Fruit fly (Drosophila melanogaster) whole organism, wandering third instar larva: ENCODE data around the gene CycA.

Source experiments
- Abd-B ChIP-seq: fragments of >200 bp; optimal IDR thresholded peaks from 2 replicates; lab custom pipeline; 2017; ENCODE audit warnings: missing biosample characterization, missing genetic modification characterization
- CG32264 ChIP-seq: fragments of 200-800 bp; sonication (Bioruptor generic); optimal IDR thresholded peaks from 2 replicates; lab custom pipeline; 2016; ENCODE audit warnings: missing biosample characterization, missing genetic modification characterization
- CrebA ChIP-seq: fragments of 200-800 bp; sonication (Bioruptor generic); optimal IDR thresholded peaks from 2 replicates; lab custom pipeline; 2016; ENCODE audit warnings: missing biosample characterization, mild to moderate bottlenecking, missing genetic modification characterization, borderline replicate concordance
- Dfd ChIP-seq: fragments of >200 bp; optimal IDR thresholded peaks from 2 replicates; lab custom pipeline; 2017; ENCODE audit warnings: missing biosample characterization, missing genetic modification characterization
- Dif ChIP-seq: fragments of 200-275, 200-300 bp; sonication (Bioruptor generic); optimal IDR thresholded peaks from 2 replicates; lab custom pipeline; 2018; ENCODE audit warnings: missing biosample characterization, missing genetic modification characterization; ENCODE audit not compliant: partially characterized antibody
- GATAd ChIP-seq: sonication (Bioruptor generic); optimal IDR thresholded peaks from 2 replicates; lab custom pipeline; 2016; ENCODE audit warnings: missing biosample characterization, missing genetic modification characterization
- HLH106 ChIP-seq: fragments of 200-800 bp; optimal IDR thresholded peaks from 3 replicates; lab custom pipeline; 2019; ENCODE audit warnings: missing biosample characterization, mild to moderate bottlenecking, missing genetic modification characterization, moderate library complexity
- Hnf4 ChIP-seq: fragments of 200-800 bp; sonication (Bioruptor generic); optimal IDR thresholded peaks from 2 replicates; lab custom pipeline; 2016; ENCODE audit warnings: missing biosample characterization, mild to moderate bottlenecking, missing genetic modification characterization
- Hr78 ChIP-seq: fragments of >200 bp; optimal IDR thresholded peaks from 2 replicates; lab custom pipeline; 2017; ENCODE audit warnings: missing biosample characterization, missing genetic modification characterization
- Mio ChIP-seq: sonication (Bioruptor generic); optimal IDR thresholded peaks from 2 replicates; lab custom pipeline; 2016; ENCODE audit warnings: missing biosample characterization, missing genetic modification characterization
- Myc ChIP-seq: fragments of >200 bp; optimal IDR thresholded peaks from 2 replicates; lab custom pipeline; 2017
- OdsH ChIP-seq: fragments of 200-800 bp; sonication (Bioruptor generic); optimal IDR thresholded peaks from 2 replicates; lab custom pipeline; 2016; ENCODE audit warnings: missing biosample characterization, mild to moderate bottlenecking, missing genetic modification characterization
- Sp1 ChIP-seq: fragments of 200-800 bp; sonication (Bioruptor generic); optimal IDR thresholded peaks from 3 replicates; lab custom pipeline; 2019; ENCODE audit warnings: missing biosample characterization, mild to moderate bottlenecking, missing genetic modification characterization, moderate library complexity
- Vsx2 ChIP-seq: fragments of 200-300, 225-300 bp; sonication (Bioruptor generic); optimal IDR thresholded peaks from 2 replicates; lab custom pipeline; 2018; ENCODE audit warnings: missing biosample characterization, missing genetic modification characterization; ENCODE audit not compliant: partially characterized antibody
- brk ChIP-seq: fragments of 200-800 bp; sonication (Bioruptor generic); optimal IDR thresholded peaks from 2 replicates; lab custom pipeline; 2016; ENCODE audit warnings: missing biosample characterization, mild to moderate bottlenecking, missing genetic modification characterization
- dmrt93B ChIP-seq: fragments of 200-800 bp; sonication (Bioruptor generic); optimal IDR thresholded peaks from 2 replicates; lab custom pipeline; 2018; ENCODE audit warnings: missing biosample characterization, mild to moderate bottlenecking, missing genetic modification characterization
- dsf ChIP-seq: sonication (Bioruptor generic); optimal IDR thresholded peaks from 2 replicates; lab custom pipeline; 2016; ENCODE audit warnings: missing biosample characterization, missing genetic modification characterization, borderline replicate concordance
- ey ChIP-seq: fragments of 200-800 bp; sonication (Bioruptor generic); optimal IDR thresholded peaks from 2 replicates; lab custom pipeline; 2016; ENCODE audit warnings: missing biosample characterization, missing genetic modification characterization
- foxo ChIP-seq, 2 experiments: fragments of 200-800 bp; sonication (Bioruptor generic); optimal IDR thresholded peaks; 2 replicates in 1 of 2; 3 replicates in 1 of 2; lab custom pipeline; 2016 to 2017; ENCODE audit warnings: missing biosample characterization in 2 of 2, missing genetic modification characterization in 2 of 2
- fru ChIP-seq: fragments of 200-800 bp; sonication (Bioruptor generic); optimal IDR thresholded peaks from 3 replicates; lab custom pipeline; 2016; ENCODE audit warnings: missing biosample characterization, mild to moderate bottlenecking, missing genetic modification characterization
- h ChIP-seq: fragments of 200-800 bp; sonication (Bioruptor generic); optimal IDR thresholded peaks from 3 replicates; lab custom pipeline; 2016; ENCODE audit warnings: missing biosample characterization, mild to moderate bottlenecking, missing genetic modification characterization
- lola ChIP-seq: fragments of >200 bp; optimal IDR thresholded peaks from 2 replicates; lab custom pipeline; 2017; ENCODE audit warnings: missing biosample characterization, missing genetic modification characterization
- rgr ChIP-seq: fragments of 200-800 bp; sonication (Bioruptor generic); optimal IDR thresholded peaks from 3 replicates; lab custom pipeline; 2016; ENCODE audit warnings: missing biosample characterization, mild to moderate bottlenecking, missing genetic modification characterization
- sage ChIP-seq: fragments of 200-800 bp; sonication (Bioruptor generic); optimal IDR thresholded peaks from 2 replicates; lab custom pipeline; 2016; ENCODE audit warnings: missing biosample characterization, mild to moderate bottlenecking, missing genetic modification characterization
- sv ChIP-seq: fragments of 200-800 bp; sonication (Bioruptor generic); optimal IDR thresholded peaks from 3 replicates; lab custom pipeline; 2016; ENCODE audit warnings: missing biosample characterization, missing genetic modification characterization
- tai ChIP-seq: sonication (Bioruptor generic); optimal IDR thresholded peaks from 2 replicates; lab custom pipeline; 2016; ENCODE audit warnings: missing biosample characterization, missing genetic modification characterization
- usp ChIP-seq: fragments of >200 bp; optimal IDR thresholded peaks from 2 replicates; lab custom pipeline; 2017; ENCODE audit warnings: missing biosample characterization, missing genetic modification characterization
- woc ChIP-seq: sonication (Bioruptor generic); optimal IDR thresholded peaks from 2 replicates; lab custom pipeline; 2016; ENCODE audit warnings: missing biosample characterization, mild to moderate bottlenecking, missing genetic modification characterization

The CycA gene

DNA sequence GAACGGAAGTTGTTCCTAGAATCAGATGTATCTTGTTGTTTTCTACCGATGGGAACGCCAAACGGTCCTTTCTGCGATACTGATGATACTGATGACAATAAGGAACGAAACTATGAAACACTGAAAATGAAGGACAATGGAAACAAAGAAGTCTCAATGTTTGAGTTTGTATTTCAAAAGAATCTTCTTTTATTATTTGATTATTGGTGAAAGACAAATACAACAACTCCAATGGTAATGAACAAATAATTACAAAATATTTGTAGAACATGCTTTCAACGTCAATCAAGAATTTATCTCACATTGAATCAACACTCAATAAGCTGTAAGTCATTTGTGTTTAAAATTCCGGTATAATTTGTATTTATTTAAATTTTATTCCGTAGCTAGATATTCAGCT, 45.4 kb upstream of the CycA start, which contains the start of gene Sprn:
Gene Sprn (plus strand): TSS at position 301 of the 400 bp plus-strand sequence.
- TF ChIP-seq dsf (GFP tag; lab: Kevin White, UChicago) (no peak), Abd-B (GFP tag; lab: Kevin White, UChicago) (no peak), tai (no peak), woc (no peak), dmrt93B (no peak), GATAd (GFP tag; lab: Kevin White, UChicago) (no peak)

DNA sequence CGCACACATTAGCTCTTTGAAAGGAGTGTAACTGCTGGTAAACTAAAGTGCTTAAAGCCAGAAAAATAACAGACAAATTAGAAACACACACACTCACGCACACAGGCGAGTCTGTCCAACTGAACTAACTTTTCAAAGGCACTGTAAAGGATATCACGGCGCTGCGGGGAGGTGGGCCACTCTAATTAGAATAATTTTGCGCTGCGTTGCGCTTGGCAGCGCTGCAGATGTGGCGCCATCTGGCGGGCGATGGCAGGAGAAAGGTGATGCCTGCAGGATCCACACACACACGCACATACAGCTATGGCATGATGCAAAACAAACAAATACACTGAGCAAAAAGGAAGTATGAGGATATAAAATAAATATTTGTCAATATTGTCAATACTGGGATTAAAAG, 42.7 kb upstream of the CycA start:
- TF ChIP-seq usp (GFP tag; lab: Kevin White, UChicago) (no peak), Hr78 (GFP tag; lab: Kevin White, UChicago) (no peak), brk (GFP tag; lab: Kevin White, UChicago) (no peak), Mio (GFP tag; lab: Kevin White, UChicago) (no peak), Hnf4 (GFP tag; lab: Kevin White, UChicago) (no peak), OdsH (GFP tag; lab: Kevin White, UChicago) (no peak), foxo (GFP tag; optimal IDR thresholded peaks at IDR 0.05; lab: Kevin White, UChicago) (no peak), Vsx2 (GFP tag; lab: Kevin White, UChicago) (no peak), HLH106 (tag; lab: Kevin White, UChicago) (no peak), Myc (lab: Kevin White, UChicago) (no peak), Dif (GFP tag; lab: Kevin White, UChicago) (no peak), h (GFP tag; lab: Kevin White, UChicago) (no peak), CG32264 (no peak)

DNA sequence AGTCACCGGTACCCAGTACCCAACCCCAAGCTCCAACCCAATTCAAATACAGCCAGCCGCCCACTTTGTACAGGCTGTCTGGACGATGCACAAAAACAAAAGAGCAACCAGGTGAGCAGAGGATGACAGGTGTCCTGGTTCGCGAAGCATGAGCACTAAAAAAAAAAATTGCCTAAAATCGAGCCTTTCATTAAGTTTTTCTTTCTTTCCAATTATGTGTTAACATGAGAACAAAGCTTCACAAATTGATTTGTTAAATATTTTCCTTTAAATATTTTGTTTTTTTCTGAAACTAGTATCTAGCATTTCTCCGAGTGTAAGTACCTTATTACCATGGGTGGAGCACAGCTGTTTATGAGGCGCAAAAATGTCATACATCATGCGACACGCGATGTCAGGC, 41.4 kb upstream of the CycA start:
- TF ChIP-seq fru (GFP tag; lab: Kevin White, UChicago) (peak; percentile 9), GATAd (GFP tag; lab: Kevin White, UChicago) (no peak), lola (GFP tag; lab: Kevin White, UChicago) (no peak), rgr (GFP tag; lab: Kevin White, UChicago) (peak; percentile 10), foxo (GFP tag; optimal IDR thresholded peaks at IDR 0.05; lab: Kevin White, UChicago) (peak in 1 of 2 experiments; percentile 16), h (GFP tag; lab: Kevin White, UChicago) (peak; percentile 36), ey (GFP tag; lab: Kevin White, UChicago) (peak; percentile 4), brk (GFP tag; lab: Kevin White, UChicago) (no peak), Sp1 (GFP tag; lab: Kevin White, UChicago) (peak; percentile 18)

DNA sequence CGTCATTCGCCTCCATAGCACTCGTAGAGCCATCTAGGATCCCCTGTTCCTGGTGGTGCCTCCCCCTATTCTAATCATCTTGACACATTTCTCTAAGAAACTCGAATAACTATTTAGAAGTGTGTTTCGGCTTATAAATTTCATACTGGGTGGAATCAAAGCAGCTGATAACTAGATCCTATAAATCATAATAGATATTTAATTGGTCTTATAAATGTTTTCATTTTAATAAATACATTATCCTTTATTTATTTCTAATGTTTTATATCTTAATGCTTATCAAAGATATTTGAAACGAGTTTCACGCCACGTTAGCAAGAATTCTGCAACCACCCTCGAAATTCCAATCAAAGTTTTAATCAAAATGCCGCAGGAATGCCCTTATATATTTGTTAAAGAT, 37.8 kb upstream of the CycA start, which contains the start of gene CG5906:
Gene CG5906 (minus strand): TSS at position 101 of the 400 bp plus-strand sequence.
- TF ChIP-seq brk (GFP tag; lab: Kevin White, UChicago) = no peak
- TF ChIP-seq Abd-B (GFP tag; lab: Kevin White, UChicago) = no peak
- TF ChIP-seq sage (GFP tag; lab: Kevin White, UChicago) = no peak
- no peak for TF ChIP-seq HLH106 (tag; lab: Kevin White, UChicago)
- no peak for TF ChIP-seq fru (GFP tag; lab: Kevin White, UChicago)
- no peak for TF ChIP-seq Dfd (GFP tag; lab: Kevin White, UChicago)
- no peak for TF ChIP-seq sv (GFP tag; lab: Kevin White, UChicago)
- TF ChIP-seq h (GFP tag; lab: Kevin White, UChicago) = no peak
- no peak for TF ChIP-seq tai
- no peak for TF ChIP-seq Myc (lab: Kevin White, UChicago)

DNA sequence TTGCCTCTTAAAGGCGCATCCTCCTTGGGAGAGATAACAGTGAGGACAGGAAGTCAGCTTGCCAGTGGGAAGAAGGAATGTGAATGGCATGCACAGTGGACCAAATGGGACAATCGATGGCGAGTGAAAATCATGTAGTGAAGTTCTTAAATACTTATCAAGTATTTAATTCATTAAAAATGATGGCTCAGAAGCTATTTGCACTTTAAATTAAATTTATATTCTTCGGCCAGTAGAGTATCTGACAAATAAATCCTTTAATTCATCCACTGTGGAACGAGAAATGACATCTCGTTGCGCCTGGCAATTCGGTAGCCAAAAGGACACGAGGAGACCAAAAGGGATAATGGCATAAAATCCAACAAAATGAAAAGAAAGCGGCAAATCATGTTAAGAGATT, 36.0 kb upstream of the CycA start:
- TF ChIP-seq Abd-B (GFP tag; lab: Kevin White, UChicago) (no peak), sage (GFP tag; lab: Kevin White, UChicago) (no peak), fru (GFP tag; lab: Kevin White, UChicago) (no peak), CrebA (GFP tag; lab: Kevin White, UChicago) (no peak)

DNA sequence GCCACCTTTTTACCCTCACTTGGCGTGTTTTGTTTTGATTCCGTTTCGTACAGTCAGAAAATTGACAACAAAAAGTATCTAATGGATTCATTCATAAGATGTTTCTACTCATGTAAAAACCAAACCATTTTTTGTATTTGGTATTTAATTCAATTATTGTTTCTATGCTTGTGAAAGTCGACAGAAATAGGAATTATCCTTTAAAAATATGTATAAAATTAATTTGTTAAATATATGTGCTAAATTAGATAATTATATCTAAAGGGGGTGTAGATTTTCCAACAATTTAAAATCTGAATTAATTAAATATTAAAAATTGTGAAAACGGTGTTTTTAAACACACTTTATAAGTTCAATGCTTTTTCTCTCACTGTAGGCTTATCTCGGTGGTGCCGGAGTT, 30.2 kb upstream of the CycA start:
- TF ChIP-seq Sp1 (GFP tag; lab: Kevin White, UChicago) (peak; percentile 0), lola (GFP tag; lab: Kevin White, UChicago) (no peak), HLH106 (tag; lab: Kevin White, UChicago) (peak; percentile 9)
